Worm (Caenorhabditis elegans) whole organism, L1 larva: ENCODE data around the gene wht-3.

Experiments used
- egl-27 ChIP-seq, 2 experiments: fragments of 150-350 bp in 1 of 2; sonication (generic microtip); optimal IDR thresholded peaks; 3 replicates each; lab custom pipeline; 2017 to 2018; ENCODE audit warnings: missing biosample characterization in 2 of 2, missing genetic modification characterization in 2 of 2, missing genetic modification reagents in 2 of 2
- sptf-1 ChIP-seq: fragments of 150-350 bp; optimal IDR thresholded peaks from 2 replicates; lab custom pipeline; 2014; ENCODE audit warnings: missing biosample characterization, missing genetic modification characterization
- unc-62 ChIP-seq: fragments of 150-350 bp; optimal IDR thresholded peaks from 2 replicates; lab custom pipeline; 2014; ENCODE audit warnings: missing biosample characterization, missing genetic modification reagents, missing genetic modification characterization
- zag-1 ChIP-seq: fragments of 150-350 bp; optimal IDR thresholded peaks from 2 replicates; lab custom pipeline; 2014; ENCODE audit warnings: missing biosample characterization, missing genetic modification characterization
- zip-4 ChIP-seq: fragments of 200-800 bp; sonication (Bioruptor generic); optimal IDR thresholded peaks from 2 replicates; lab custom pipeline; 2018; ENCODE audit warnings: mild to moderate bottlenecking, missing genetic modification characterization, moderate library complexity, missing compliant biosample characterization

ce11 chrIII:4113594-4113993, 37.8 kb downstream of the wht-3 start:
- TF ChIP-seq zag-1 (tag; lab: Kevin White, UChicago), result no peak
- no peak for TF ChIP-seq zip-4 (GFP tag; lab: Kevin White, UChicago)
- TF ChIP-seq sptf-1 (tag; lab: Kevin White, UChicago), result no peak
- TF ChIP-seq unc-62 (GFP tag; lab: Kevin White, UChicago), result no peak
- no peak for TF ChIP-seq egl-27 (tag; optimal IDR thresholded peaks at IDR 0.05; lab: Kevin White, UChicago)
